Fruit fly (Drosophila melanogaster) whole organism: ENCODE results near the gene Agpat3.

Experiments used
- CG8478 ChIP-seq: fragments of >200 bp; optimal IDR thresholded peaks from 2 replicates; lab custom pipeline; 2018; ENCODE audit warnings: inconsistent platforms
- Dll ChIP-seq: fragments of >200 bp; optimal IDR thresholded peaks from 2 replicates; lab custom pipeline; 2017
- EcR ChIP-seq, 2 experiments: fragments of >200 bp; optimal IDR thresholded peaks; 2 replicates each; lab custom pipeline; 2017; ENCODE audit warnings: missing biosample characterization in 2 of 2, missing genetic modification characterization in 2 of 2, missing genetic modification reagents in 2 of 2
- pan ChIP-seq: fragments of >200 bp; optimal IDR thresholded peaks from 2 replicates; lab custom pipeline; 2017
- psq ChIP-seq: fragments of >200 bp; optimal IDR thresholded peaks from 2 replicates; lab custom pipeline; 2017
- usp ChIP-seq: fragments of >200 bp; optimal IDR thresholded peaks from 2 replicates; lab custom pipeline; 2017; ENCODE audit warnings: missing biosample characterization, missing genetic modification characterization, mixed read lengths

dm6 chr3L:16333013-16333412 lies 52.7 kb downstream of the Agpat3 start, which contains the start of gene CG13056:
- no peak for TF ChIP-seq pan (lab: Kevin White, UChicago)
- TF ChIP-seq Dll = no peak
- no peak for TF ChIP-seq CG8478 (lab: Kevin White, UChicago)
- no peak for TF ChIP-seq usp (GFP tag; lab: Kevin White, UChicago)
- TF ChIP-seq psq = no peak
- TF ChIP-seq EcR (GFP tag; optimal IDR thresholded peaks at IDR 0.05; lab: Kevin White, UChicago) = no peak
